Worm (Caenorhabditis elegans): ENCODE data around the gene slc-36.3.

- no peak for TF ChIP-seq sup-37 (GFP tag; optimal IDR thresholded peaks at IDR 0.05)
- no peak for TF ChIP-seq dpl-1 (GFP tag; optimal IDR thresholded peaks at IDR 0.05)
- no peak for TF ChIP-seq xbp-1 (tag; optimal IDR thresholded peaks at IDR 0.05)
- TF ChIP-seq mep-1 (tag; optimal IDR thresholded peaks at IDR 0.05), result no peak
- TF ChIP-seq fkh-10 (GFP tag; optimal IDR thresholded peaks at IDR 0.05), result no peak
- no peak for TF ChIP-seq nhr-237 (tag; optimal IDR thresholded peaks at IDR 0.05)
- TF ChIP-seq Y116A8C.19 (tag; optimal IDR thresholded peaks at IDR 0.05; ENCODE audit: borderline replicate concordance), result no peak
- no peak for TF ChIP-seq lsy-2 (tag; optimal IDR thresholded peaks at IDR 0.05)
- no peak for TF ChIP-seq mdl-1 (tag; optimal IDR thresholded peaks at IDR 0.05)
- no peak for TF ChIP-seq unc-86 (tag; optimal IDR thresholded peaks at IDR 0.05)
- no peak for TF ChIP-seq nhr-11 (tag; optimal IDR thresholded peaks at IDR 0.05)
- no peak for TF ChIP-seq aly-2 (tag; optimal IDR thresholded peaks at IDR 0.05)
- TF ChIP-seq rnt-1 (tag; optimal IDR thresholded peaks at IDR 0.05), result no peak
Measured at ce11 chrV:20518927-20519326, 25.1 kb downstream of the slc-36.3 start, which contains the start of gene Y38H6C.25.
